Fruit fly (Drosophila melanogaster) whole organism, adult: ENCODE data around the gene CG17819.

Experiments
- CG11617 ChIP-seq: fragments of 200-800 bp; sonication (Bioruptor generic); optimal IDR thresholded peaks from 2 replicates; lab custom pipeline; 2017; ENCODE audit warnings: mild to moderate bottlenecking, missing biosample characterization, missing genetic modification reagents, missing genetic modification characterization
- CG12768 ChIP-seq: fragments of 200-800 bp; sonication (Bioruptor generic); optimal IDR thresholded peaks from 2 replicates; lab custom pipeline; 2017; ENCODE audit warnings: missing biosample characterization, missing genetic modification characterization, mild to moderate bottlenecking, moderate library complexity, missing genetic modification reagents
- CG14711 ChIP-seq: fragments of 200-800 bp; sonication (Bioruptor generic); optimal IDR thresholded peaks from 2 replicates; lab custom pipeline; 2018; ENCODE audit warnings: missing biosample characterization, mild to moderate bottlenecking, missing genetic modification characterization, moderate library complexity
- CG5204 ChIP-seq: fragments of 200-800 bp; sonication (Bioruptor generic); optimal IDR thresholded peaks from 2 replicates; lab custom pipeline; 2016; ENCODE audit warnings: missing biosample characterization, missing genetic modification characterization
- CG7045 ChIP-seq: fragments of 200-800 bp; sonication (Bioruptor generic); optimal IDR thresholded peaks from 2 replicates; lab custom pipeline; 2017; ENCODE audit warnings: missing biosample characterization, mild to moderate bottlenecking, missing genetic modification characterization
- Mnt ChIP-seq: fragments of 200-800 bp; sonication (Bioruptor generic); optimal IDR thresholded peaks from 2 replicates; lab custom pipeline; 2016; ENCODE audit warnings: missing biosample characterization, mild to moderate bottlenecking, missing genetic modification characterization
- bab1 ChIP-seq: fragments of 200-800 bp; sonication (Bioruptor generic); optimal IDR thresholded peaks from 3 replicates; lab custom pipeline; 2019; ENCODE audit warnings: missing biosample characterization, mild to moderate bottlenecking, missing genetic modification characterization, moderate library complexity
- cic ChIP-seq: fragments of 200-800 bp; sonication (Bioruptor generic); optimal IDR thresholded peaks from 2 replicates; lab custom pipeline; 2017; ENCODE audit warnings: missing biosample characterization, mild to moderate bottlenecking, missing genetic modification characterization, moderate library complexity
- cnc ChIP-seq, 2 experiments: fragments of >200 bp; optimal IDR thresholded peaks; 2 replicates each; lab custom pipeline; 2017
- ovo ChIP-seq: fragments of 200-800 bp; sonication (Bioruptor generic); optimal IDR thresholded peaks from 2 replicates; lab custom pipeline; 2016; ENCODE audit warnings: missing biosample characterization, missing genetic modification characterization
- tj ChIP-seq: fragments of 200-800 bp; sonication (Bioruptor generic); optimal IDR thresholded peaks from 3 replicates; lab custom pipeline; 2017; ENCODE audit warnings: missing biosample characterization, mild to moderate bottlenecking, missing genetic modification characterization, moderate library complexity
- toe ChIP-seq: fragments of 200-800 bp; sonication (Bioruptor generic); optimal IDR thresholded peaks from 2 replicates; lab custom pipeline; 2016; ENCODE audit warnings: missing biosample characterization, missing genetic modification characterization

DNA sequence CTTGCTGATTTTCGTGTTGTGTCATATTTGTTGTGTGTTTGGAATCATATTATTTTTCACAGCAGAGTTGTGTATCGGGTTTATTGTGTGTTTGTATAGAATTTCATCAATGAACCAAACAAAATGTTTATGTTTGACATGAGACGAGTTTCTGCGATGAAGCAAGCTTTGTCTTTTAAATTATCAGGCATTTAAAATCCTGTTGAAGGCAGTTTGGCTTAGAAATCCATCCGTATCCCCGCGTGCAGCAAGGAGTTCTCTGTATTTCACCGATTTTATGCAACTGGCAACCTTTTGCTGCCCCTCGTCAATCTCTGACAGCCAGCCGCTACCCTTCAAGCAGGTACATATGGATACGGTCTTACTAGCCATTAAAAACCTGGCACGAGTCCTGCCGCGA lies 17.5 kb downstream of the CG17819 start, which contains the start of the genes CG6569 and Cby:
- TF ChIP-seq tj (GFP tag; lab: Kevin White, UChicago), result no peak
- no peak for TF ChIP-seq ovo
- no peak for TF ChIP-seq cic (GFP tag; lab: Kevin White, UChicago)
- TF ChIP-seq CG7045, result no peak
- no peak for TF ChIP-seq cnc (optimal IDR thresholded peaks at IDR 0.05; lab: Kevin White, UChicago)
- no peak for TF ChIP-seq CG11617 (GFP tag; lab: Kevin White, UChicago)
- no peak for TF ChIP-seq Mnt
- no peak for TF ChIP-seq CG5204 (GFP tag; lab: Kevin White, UChicago)
- no peak for TF ChIP-seq CG12768
- no peak for TF ChIP-seq bab1 (GFP tag; lab: Kevin White, UChicago)
- TF ChIP-seq toe (GFP tag; lab: Kevin White, UChicago), result no peak
- no peak for TF ChIP-seq CG14711 (tag; lab: Kevin White, UChicago)
